Worm (Caenorhabditis elegans) whole organism, young adult: ENCODE measurements around the gene F53B1.8.

Experiments
- C06A6.2 ChIP-seq: fragments of 200-800 bp; sonication (Bioruptor generic); conservative IDR thresholded peaks from 2 replicates; pipeline ENCODE4 v1.3.6; 2022; ENCODE audit warnings: missing genetic modification characterization, missing compliant biosample characterization
- F10E7.11 ChIP-seq: sonication (generic microtip); optimal IDR thresholded peaks from 2 replicates; lab custom pipeline; 2017; ENCODE audit warnings: mild to moderate bottlenecking, missing genetic modification characterization, moderate library complexity, missing compliant biosample characterization
- F55B11.4 ChIP-seq: sonication (generic microtip); optimal IDR thresholded peaks from 2 replicates; lab custom pipeline; 2016; ENCODE audit warnings: missing compliant biosample characterization, missing genetic modification characterization, borderline replicate concordance; ENCODE audit not compliant: insufficient read depth
- K11D2.4 ChIP-seq: fragments of 200-800 bp; sonication (Bioruptor generic); IDR thresholded peaks from 2 replicates; pipeline ENCODE4 v1.3.6; 2022; ENCODE audit warnings: missing genetic modification reagents, missing genetic modification characterization, missing compliant biosample characterization
- K12H6.12 ChIP-seq: fragments of 200-800 bp; sonication (Bioruptor generic); optimal IDR thresholded peaks from 2 replicates; lab custom pipeline; 2018; ENCODE audit warnings: mild to moderate bottlenecking, missing genetic modification characterization, missing compliant biosample characterization
- T07F8.4 ChIP-seq: sonication (generic microtip); optimal IDR thresholded peaks from 2 replicates; lab custom pipeline; 2016; ENCODE audit warnings: mild to moderate bottlenecking, missing genetic modification characterization, moderate library complexity, missing compliant biosample characterization
- T26A5.8 ChIP-seq: sonication (generic microtip); optimal IDR thresholded peaks from 2 replicates; lab custom pipeline; 2016; ENCODE audit warnings: missing genetic modification characterization, missing compliant biosample characterization
- Y53G8AR.9 ChIP-seq: fragments of 200-800 bp; sonication (Bioruptor generic); conservative IDR thresholded peaks from 2 replicates; pipeline ENCODE4 v1.3.6; 2022; ENCODE audit warnings: missing genetic modification reagents, missing genetic modification characterization, missing compliant biosample characterization
- Y95B8A.8 ChIP-seq: fragments of 200-800 bp; sonication (Bioruptor generic); IDR thresholded peaks from 2 replicates; pipeline ENCODE4 v1.3.6; 2022; ENCODE audit warnings: missing genetic modification reagents, missing genetic modification characterization, missing compliant biosample characterization
- ZK185.1 ChIP-seq: sonication (generic microtip); optimal IDR thresholded peaks from 2 replicates; lab custom pipeline; 2016; ENCODE audit warnings: mild to moderate bottlenecking, missing genetic modification characterization, missing compliant biosample characterization; ENCODE audit not compliant: poor library complexity, severe bottlenecking
- akir-1 ChIP-seq: fragments of 200-800 bp; sonication (Bioruptor generic); optimal IDR thresholded peaks from 2 replicates; lab custom pipeline; 2018; ENCODE audit warnings: mild to moderate bottlenecking, missing genetic modification characterization, moderate library complexity, missing compliant biosample characterization
- ama-1 ChIP-seq, 3 experiments: fragments of 150-350 bp in 1 of 3; sonication (generic microtip) in 2 of 3; optimal IDR thresholded peaks; 2 replicates each; lab custom pipeline; 2014 to 2018; ENCODE audit warnings: missing biosample characterization in 2 of 3, missing genetic modification characterization in 2 of 3, missing genetic modification reagents in 2 of 3
- aptf-3 ChIP-seq: fragments of 200-800 bp; sonication (Bioruptor generic); IDR thresholded peaks from 2 replicates; pipeline ENCODE4 v1.3.6; 2022; ENCODE audit warnings: missing genetic modification characterization, missing compliant biosample characterization
- attf-5 ChIP-seq: fragments of 200-800 bp; sonication (Bioruptor generic); optimal IDR thresholded peaks from 2 replicates; lab custom pipeline; 2018; ENCODE audit warnings: mild to moderate bottlenecking, missing genetic modification characterization, missing compliant biosample characterization
- cebp-1 ChIP-seq, 2 experiments: fragments of 200-800 bp in 1 of 2; sonication (Bioruptor generic) in 1 of 2; sonication (generic microtip) in 1 of 2; IDR thresholded peaks in 1 of 2; optimal IDR thresholded peaks in 1 of 2; 2 replicates each; pipeline versions ENCODE4 v1.3.6 to Lab custom; 2017 to 2022; ENCODE audit warnings: missing compliant biosample characterization in 2 of 2, missing genetic modification characterization in 2 of 2, mild to moderate bottlenecking in 1 of 2, missing genetic modification reagents in 1 of 2, moderate library complexity in 1 of 2
- ceh-58 ChIP-seq: fragments of 200-800 bp; sonication (Bioruptor generic); IDR thresholded peaks from 2 replicates; pipeline ENCODE4 v1.3.6; 2022; ENCODE audit warnings: missing genetic modification characterization, missing compliant biosample characterization
- ceh-91 ChIP-seq: fragments of 200-800 bp; sonication (Bioruptor generic); IDR thresholded peaks from 2 replicates; pipeline ENCODE4 v1.3.6; 2022; ENCODE audit warnings: missing genetic modification reagents, missing genetic modification characterization, missing compliant biosample characterization
- chd-7 ChIP-seq: sonication (generic microtip); optimal IDR thresholded peaks from 2 replicates; lab custom pipeline; 2016; ENCODE audit warnings: mild to moderate bottlenecking, missing genetic modification characterization, moderate library complexity, missing compliant biosample characterization
- efl-1 ChIP-seq: fragments of 150-350 bp; optimal IDR thresholded peaks from 2 replicates; lab custom pipeline; 2014; ENCODE audit warnings: missing biosample characterization, missing genetic modification reagents, missing genetic modification characterization
- gei-17 ChIP-seq: fragments of 200-800 bp; sonication (Bioruptor generic); optimal IDR thresholded peaks from 2 replicates; lab custom pipeline; 2018; ENCODE audit warnings: mild to moderate bottlenecking, missing genetic modification characterization, missing compliant biosample characterization
- lir-1 ChIP-seq: fragments of 200-800 bp; sonication (Bioruptor generic); conservative IDR thresholded peaks from 2 replicates; pipeline ENCODE4 v1.3.6; 2022; ENCODE audit warnings: missing genetic modification reagents, missing genetic modification characterization, missing compliant biosample characterization
- lsy-27 ChIP-seq: sonication (generic microtip); optimal IDR thresholded peaks from 2 replicates; lab custom pipeline; 2017; ENCODE audit warnings: missing genetic modification characterization, mild to moderate bottlenecking, missing compliant biosample characterization, antibody characterized with exemption, missing genotype, borderline replicate concordance; ENCODE audit not compliant: insufficient read depth
- madf-6 ChIP-seq: fragments of 200-800 bp; sonication (Bioruptor generic); IDR thresholded peaks from 2 replicates; pipeline ENCODE4 v1.3.6; 2022; ENCODE audit warnings: missing genetic modification reagents, missing genetic modification characterization, missing compliant biosample characterization
- madf-8 ChIP-seq: fragments of 200-800 bp; sonication (Bioruptor generic); conservative IDR thresholded peaks from 2 replicates; pipeline ENCODE4 v1.3.6; 2022; ENCODE audit warnings: missing genetic modification reagents, missing genetic modification characterization, missing compliant biosample characterization
- mel-28 ChIP-seq: sonication (generic microtip); optimal IDR thresholded peaks from 2 replicates; lab custom pipeline; 2016; ENCODE audit warnings: borderline replicate concordance, mild to moderate bottlenecking, missing genetic modification characterization, missing compliant biosample characterization
- mxl-1 ChIP-seq: sonication (generic microtip); optimal IDR thresholded peaks from 2 replicates; lab custom pipeline; 2016; ENCODE audit warnings: missing genetic modification characterization, missing compliant biosample characterization
- nhr-80 ChIP-seq: sonication (generic microtip); optimal IDR thresholded peaks from 2 replicates; lab custom pipeline; 2016; ENCODE audit warnings: missing genetic modification characterization, missing compliant biosample characterization
- nhr-90 ChIP-seq: sonication (generic microtip); optimal IDR thresholded peaks from 2 replicates; lab custom pipeline; 2016; ENCODE audit warnings: missing genotype, mild to moderate bottlenecking, missing genetic modification characterization, missing compliant biosample characterization
- pha-4 ChIP-seq: fragments of 150-350 bp; sonication (generic microtip); optimal IDR thresholded peaks from 2 replicates; lab custom pipeline; 2014; ENCODE audit warnings: missing biosample characterization, missing genetic modification reagents, missing genetic modification characterization
- snpc-1.3 ChIP-seq: sonication (generic microtip); optimal IDR thresholded peaks from 2 replicates; lab custom pipeline; 2017; ENCODE audit warnings: missing genetic modification characterization, mild to moderate bottlenecking, missing compliant biosample characterization, antibody characterized with exemption, moderate library complexity, missing genotype, missing genetic modification reagents; ENCODE audit not compliant: insufficient read depth
- snpc-3.4 ChIP-seq: sonication (generic microtip); optimal IDR thresholded peaks from 2 replicates; lab custom pipeline; 2017; ENCODE audit warnings: missing genetic modification characterization, mild to moderate bottlenecking, missing compliant biosample characterization, antibody characterized with exemption, moderate library complexity, missing genotype, missing genetic modification reagents
- tbp1 ChIP-seq: fragments of 200-800 bp; sonication (Bioruptor generic); optimal IDR thresholded peaks from 2 replicates; lab custom pipeline; 2018; ENCODE audit warnings: mild to moderate bottlenecking, missing genetic modification characterization, missing compliant biosample characterization
- tlf-1 ChIP-seq: fragments of 200-800 bp; sonication (Bioruptor generic); optimal IDR thresholded peaks from 2 replicates; lab custom pipeline; 2018; ENCODE audit warnings: mild to moderate bottlenecking, missing genetic modification characterization, missing compliant biosample characterization
- unc-130 ChIP-seq: sonication (generic microtip); optimal IDR thresholded peaks from 2 replicates; lab custom pipeline; 2016; ENCODE audit warnings: missing genetic modification reagents, missing genetic modification characterization, missing compliant biosample characterization
- unc-62 ChIP-seq: fragments of 150-350 bp; optimal IDR thresholded peaks from 2 replicates; lab custom pipeline; 2014; ENCODE audit warnings: missing biosample characterization, missing genetic modification reagents, missing genetic modification characterization
- ztf-26 ChIP-seq: sonication (generic microtip); optimal IDR thresholded peaks from 2 replicates; lab custom pipeline; 2017; ENCODE audit warnings: missing genetic modification characterization, missing compliant biosample characterization

F53B1.8 gene

ce11 chrX:2164751-2165150, 34.7 kb upstream of the F53B1.8 start, which contains the start of gene F48B9.3:
TSS of gene F48B9.3 (plus strand) at chrX:2165051.
- no peak for TF ChIP-seq gei-17 (GFP tag; lab: Kevin White, UChicago)
- no peak for TF ChIP-seq ceh-58 (GFP tag; lab: Robert Waterston, UW)
- no peak for TF ChIP-seq efl-1 (GFP tag; lab: Kevin White, UChicago)
- TF ChIP-seq ama-1 (optimal IDR thresholded peaks at IDR 0.05; lab: Kevin White, UChicago) = no peak
- no peak for TF ChIP-seq ama-1 (GFP tag; optimal IDR thresholded peaks at IDR 0.05; lab: Kevin White, UChicago)
- TF ChIP-seq ztf-26 (tag; lab: Kevin White, UChicago) = no peak
- no peak for TF ChIP-seq unc-130 (GFP tag; lab: Kevin White, UChicago)
- TF ChIP-seq Y53G8AR.9 (GFP tag; lab: Robert Waterston, UW) = no peak
- TF ChIP-seq nhr-90 (tag; lab: Kevin White, UChicago) = no peak
- TF ChIP-seq mxl-1 (tag; lab: Kevin White, UChicago) = no peak
- no peak for TF ChIP-seq F55B11.4 (tag; lab: Kevin White, UChicago)
- no peak for TF ChIP-seq chd-7 (tag; lab: Kevin White, UChicago)
- TF ChIP-seq madf-6 (GFP tag; lab: Robert Waterston, UW) = no peak
- TF ChIP-seq akir-1 (GFP tag; lab: Kevin White, UChicago) = no peak
- TF ChIP-seq mel-28 (tag; lab: Kevin White, UChicago) = no peak
- no peak for TF ChIP-seq K11D2.4
- TF ChIP-seq lir-1 (GFP tag; lab: Robert Waterston, UW) = no peak

ce11 chrX:2163084-2163483, 33.0 kb upstream of the F53B1.8 start, which contains the start of gene pdf-2:
TSS of gene pdf-2 (plus strand) at chrX:2163384.
- TF ChIP-seq snpc-3.4 (tag; lab: Kevin White, UChicago) (no peak), F10E7.11 (tag; lab: Kevin White, UChicago) (no peak), madf-8 (no peak), tbp1 (GFP tag; lab: Kevin White, UChicago) (no peak)
- TF ChIP-seq, all 124 proteins: peak for 0

ce11 chrX:2157855-2158254, 27.8 kb upstream of the F53B1.8 start:
- TF ChIP-seq nhr-90 (tag; lab: Kevin White, UChicago) = no peak
- no peak for TF ChIP-seq T07F8.4 (tag; lab: Kevin White, UChicago)
- no peak for TF ChIP-seq pha-4
- no peak for TF ChIP-seq aptf-3 (GFP tag; lab: Robert Waterston, UW)

ce11 chrX:2153780-2154179, 23.7 kb upstream of the F53B1.8 start:
- TF ChIP-seq unc-62 (GFP tag; lab: Kevin White, UChicago) (no peak), snpc-1.3 (tag; lab: Kevin White, UChicago) (no peak), nhr-80 (tag; lab: Kevin White, UChicago) (no peak), ama-1 (optimal IDR thresholded peaks at IDR 0.05; lab: Kevin White, UChicago) (no peak), ama-1 (GFP tag; optimal IDR thresholded peaks at IDR 0.05; lab: Kevin White, UChicago) (no peak), madf-6 (GFP tag; lab: Robert Waterston, UW) (no peak), ZK185.1 (tag; lab: Kevin White, UChicago) (no peak), Y53G8AR.9 (GFP tag; lab: Robert Waterston, UW) (no peak), lsy-27 (tag; lab: Kevin White, UChicago) (no peak), K12H6.12 (tag; lab: Kevin White, UChicago) (no peak), tlf-1 (GFP tag; lab: Kevin White, UChicago) (no peak), madf-8 (no peak), T26A5.8 (tag; lab: Kevin White, UChicago) (no peak), attf-5 (GFP tag; lab: Kevin White, UChicago) (no peak), cebp-1 (GFP tag; IDR thresholded peaks at IDR 0.05; lab: Robert Waterston, UW) (no peak), cebp-1 (tag; optimal IDR thresholded peaks at IDR 0.05; lab: Kevin White, UChicago) (no peak), Y95B8A.8 (GFP tag; lab: Robert Waterston, UW) (no peak), efl-1 (GFP tag; lab: Kevin White, UChicago) (no peak), F10E7.11 (tag; lab: Kevin White, UChicago) (no peak), C06A6.2 (GFP tag; lab: Robert Waterston, UW) (no peak), ceh-91 (GFP tag; lab: Robert Waterston, UW) (no peak)
